Worm (Caenorhabditis elegans) whole organism, late embryonic: ENCODE data around the gene W08E12.2.

ENCODE experiments used
- ceh-22 ChIP-seq: sonication (generic microtip); optimal IDR thresholded peaks from 2 replicates; lab custom pipeline; 2017; ENCODE audit warnings: missing biosample characterization, missing genetic modification characterization
- dmd-4 ChIP-seq: sonication (generic microtip); optimal IDR thresholded peaks from 2 replicates; lab custom pipeline; 2016; ENCODE audit warnings: borderline replicate concordance, missing genetic modification characterization, missing compliant biosample characterization
- tbx-2 ChIP-seq: sonication (generic microtip); optimal IDR thresholded peaks from 2 replicates; lab custom pipeline; 2016; ENCODE audit warnings: missing genetic modification characterization, missing compliant biosample characterization

DNA sequence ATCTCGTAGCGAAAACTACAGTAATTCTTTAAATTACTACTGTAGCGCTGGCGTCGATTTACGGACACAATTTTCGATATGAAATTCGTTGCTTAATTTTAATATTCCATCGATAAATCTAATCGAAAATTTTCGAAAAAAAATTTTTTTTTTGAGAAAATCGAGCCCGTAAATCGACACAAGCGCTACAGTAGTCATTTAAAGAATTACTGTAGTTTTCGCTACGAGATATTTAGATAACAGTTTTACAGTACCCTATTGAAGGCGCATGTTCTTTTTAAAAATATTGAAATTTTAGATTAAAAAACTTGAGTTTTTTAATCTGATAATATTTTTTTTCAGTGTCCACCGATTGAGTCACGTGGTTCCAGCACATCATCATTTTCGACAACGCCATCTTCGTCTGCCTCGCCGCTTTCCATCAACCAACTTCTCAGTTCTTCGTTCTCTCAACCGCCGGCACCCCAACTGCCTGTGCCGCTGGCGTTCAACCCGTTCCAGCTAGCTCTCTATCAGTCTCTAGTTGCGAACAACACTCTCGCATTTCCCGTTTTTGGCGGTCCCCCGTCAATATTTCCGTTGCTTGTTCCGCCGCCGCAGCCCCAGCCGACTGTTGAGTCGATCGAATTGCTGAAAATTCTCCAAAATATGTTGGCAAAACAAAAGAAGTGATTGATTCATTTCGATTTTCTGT is 11.7 kb upstream of the W08E12.2 start:
- TF ChIP-seq ceh-22, result no peak
- no peak for TF ChIP-seq dmd-4
- TF ChIP-seq tbx-2 (tag; lab: Kevin White, UChicago), result no peak
